Fruit fly (Drosophila melanogaster) whole organism, embryonic: ENCODE results near the gene CG43895.

Experiments used
- CG11696 ChIP-seq: fragments of 200-800 bp; sonication (Bioruptor generic); IDR thresholded peaks from 2 replicates; pipeline ENCODE4 v1.3.6; 2022; ENCODE audit warnings: missing biosample characterization, missing genetic modification characterization
- CG12769 ChIP-seq: fragments of 200-800 bp; sonication (Bioruptor generic); optimal IDR thresholded peaks from 2 replicates; lab custom pipeline; 2019; ENCODE audit warnings: missing biosample characterization, mild to moderate bottlenecking, missing genetic modification characterization, moderate library complexity
- CG12942 ChIP-seq: fragments of 200-800 bp; sonication (Bioruptor generic); optimal IDR thresholded peaks from 3 replicates; lab custom pipeline; 2016; ENCODE audit warnings: missing biosample characterization, missing genetic modification characterization
- CG13624 ChIP-seq: fragments of 200-800 bp; sonication (Bioruptor generic); optimal IDR thresholded peaks from 2 replicates; lab custom pipeline; 2016; ENCODE audit warnings: missing biosample characterization, missing genetic modification characterization
- CG16863 ChIP-seq: fragments of 200-800 bp; sonication (Bioruptor generic); optimal IDR thresholded peaks from 3 replicates; lab custom pipeline; 2016; ENCODE audit warnings: missing biosample characterization, missing genetic modification characterization
- CG17328 ChIP-seq: fragments of 200-800 bp; sonication (Bioruptor generic); IDR thresholded peaks from 2 replicates; pipeline ENCODE4 v1.3.6; 2022; ENCODE audit warnings: missing biosample characterization, missing genetic modification characterization
- CG17385 ChIP-seq: fragments of 200-800 bp; sonication (Bioruptor generic); optimal IDR thresholded peaks from 3 replicates; lab custom pipeline; 2018; ENCODE audit warnings: missing biosample characterization, mild to moderate bottlenecking, missing genetic modification characterization
- CG17829 ChIP-seq: fragments of 200-800 bp; optimal IDR thresholded peaks from 2 replicates; lab custom pipeline; 2019; ENCODE audit warnings: missing biosample characterization, mild to moderate bottlenecking, missing genetic modification characterization, moderate library complexity
- CG1832 ChIP-seq: fragments of 200-800 bp; sonication (Bioruptor generic); optimal IDR thresholded peaks from 2 replicates; lab custom pipeline; 2017; ENCODE audit warnings: missing biosample characterization, mild to moderate bottlenecking, missing genetic modification characterization, inconsistent platforms
- CG2199 ChIP-seq: fragments of 200-800 bp; sonication (Bioruptor generic); IDR thresholded peaks from 3 replicates; pipeline ENCODE4 v1.3.6; 2022; ENCODE audit warnings: missing biosample characterization, missing genetic modification characterization
- CG2712 ChIP-seq: fragments of 200-800 bp; optimal IDR thresholded peaks from 3 replicates; lab custom pipeline; 2019; ENCODE audit warnings: missing biosample characterization, mild to moderate bottlenecking, missing genetic modification characterization, moderate library complexity
- CG3163 ChIP-seq: fragments of 200-800 bp; sonication (Bioruptor generic); optimal IDR thresholded peaks from 3 replicates; lab custom pipeline; 2016; ENCODE audit warnings: missing biosample characterization, missing genetic modification characterization
- CG4404 ChIP-seq: fragments of 200-800 bp; sonication (Bioruptor generic); IDR thresholded peaks from 2 replicates; pipeline ENCODE4 v1.3.6; 2022; ENCODE audit warnings: missing biosample characterization, missing genetic modification characterization
- CG6654 ChIP-seq: fragments of 200-800 bp; sonication (Bioruptor generic); optimal IDR thresholded peaks from 2 replicates; lab custom pipeline; 2017; ENCODE audit warnings: missing biosample characterization, mild to moderate bottlenecking, missing genetic modification characterization
- CHES-1-like ChIP-seq: fragments of 200-800 bp; sonication (Bioruptor generic); optimal IDR thresholded peaks from 2 replicates; lab custom pipeline; 2016; ENCODE audit warnings: missing biosample characterization, missing genetic modification characterization
- Camta ChIP-seq: fragments of 200-800 bp; sonication (Bioruptor generic); optimal IDR thresholded peaks from 2 replicates; lab custom pipeline; 2016; ENCODE audit warnings: missing biosample characterization, missing genetic modification characterization
- CrebB ChIP-seq: fragments of 200-800 bp; sonication (Bioruptor generic); optimal IDR thresholded peaks from 3 replicates; lab custom pipeline; 2018; ENCODE audit warnings: missing biosample characterization, mild to moderate bottlenecking, missing genetic modification characterization
- Dref ChIP-seq: fragments of 200-800 bp; sonication (Bioruptor generic); IDR thresholded peaks from 2 replicates; pipeline ENCODE4 v1.3.6; 2022; ENCODE audit warnings: missing biosample characterization, missing genetic modification characterization
- Drgx ChIP-seq: fragments of 200-800 bp; sonication (Bioruptor generic); IDR thresholded peaks from 2 replicates; pipeline ENCODE4 v1.3.6; 2022; ENCODE audit warnings: missing biosample characterization, missing genetic modification characterization
- Gsc ChIP-seq: fragments of 200-800 bp; sonication (Bioruptor generic); IDR thresholded peaks from 2 replicates; pipeline ENCODE4 v1.3.6; 2022; ENCODE audit warnings: missing biosample characterization, missing genetic modification characterization
- HHEX ChIP-seq: fragments of 200-800 bp; sonication (Bioruptor generic); optimal IDR thresholded peaks from 3 replicates; lab custom pipeline; 2017; ENCODE audit warnings: missing biosample characterization, mild to moderate bottlenecking, missing genetic modification characterization, missing genetic modification reagents
- Hey ChIP-seq: fragments of 200-800 bp; sonication (Bioruptor generic); optimal IDR thresholded peaks from 3 replicates; lab custom pipeline; 2018; ENCODE audit warnings: missing biosample characterization, mild to moderate bottlenecking, missing genetic modification characterization
- HmgZ ChIP-seq: fragments of 200-800 bp; sonication (Bioruptor generic); optimal IDR thresholded peaks from 2 replicates; lab custom pipeline; 2018; ENCODE audit warnings: missing biosample characterization, mild to moderate bottlenecking, missing genetic modification characterization
- Hmr ChIP-seq: fragments of 200-800 bp; sonication (Bioruptor generic); optimal IDR thresholded peaks from 3 replicates; lab custom pipeline; 2017; ENCODE audit warnings: mild to moderate bottlenecking, missing biosample characterization, missing genetic modification reagents, missing genetic modification characterization
- Hr3 ChIP-seq: fragments of 200-800 bp; sonication (Bioruptor generic); optimal IDR thresholded peaks from 3 replicates; lab custom pipeline; 2016; ENCODE audit warnings: missing biosample characterization, missing genetic modification characterization
- Lpt ChIP-seq: fragments of >200 bp; optimal IDR thresholded peaks from 2 replicates; lab custom pipeline; 2018; ENCODE audit warnings: missing biosample characterization, missing genetic modification characterization
- Mrtf ChIP-seq: fragments of 200-800 bp; sonication (Bioruptor generic); IDR thresholded peaks from 3 replicates; pipeline ENCODE4 v1.3.6; 2022; ENCODE audit warnings: missing biosample characterization, missing genetic modification characterization
- Neu2 ChIP-seq: fragments of 200-800 bp; sonication (Bioruptor generic); optimal IDR thresholded peaks from 3 replicates; lab custom pipeline; 2016; ENCODE audit warnings: missing biosample characterization, missing genetic modification characterization, borderline replicate concordance
- Oli ChIP-seq: fragments of 200-800 bp; sonication (Bioruptor generic); optimal IDR thresholded peaks from 2 replicates; lab custom pipeline; 2018; ENCODE audit warnings: missing biosample characterization, mild to moderate bottlenecking, missing genetic modification characterization, moderate library complexity
- Ptx1 ChIP-seq: fragments of 200-800 bp; sonication (Bioruptor generic); IDR thresholded peaks from 2 replicates; pipeline ENCODE4 v1.3.6; 2022; ENCODE audit warnings: missing biosample characterization, missing genetic modification characterization
- Side ChIP-seq: fragments of 200-800 bp; sonication (Bioruptor generic); optimal IDR thresholded peaks from 2 replicates; lab custom pipeline; 2016; ENCODE audit warnings: missing biosample characterization, missing genetic modification characterization
- fd102C ChIP-seq: fragments of 200-800 bp; sonication (Bioruptor generic); optimal IDR thresholded peaks from 2 replicates; lab custom pipeline; 2018; ENCODE audit warnings: missing biosample characterization, mild to moderate bottlenecking, missing genetic modification characterization, moderate library complexity
- fu2 ChIP-seq: fragments of 200-800 bp; sonication (Bioruptor generic); optimal IDR thresholded peaks from 2 replicates; lab custom pipeline; 2016; ENCODE audit warnings: missing biosample characterization, missing genetic modification characterization
- gcm2 ChIP-seq: fragments of 200-800 bp; sonication (Bioruptor generic); optimal IDR thresholded peaks from 2 replicates; lab custom pipeline; 2016; ENCODE audit warnings: missing biosample characterization, missing genetic modification characterization
- gfzf ChIP-seq: fragments of 200-800 bp; sonication (Bioruptor generic); optimal IDR thresholded peaks from 2 replicates; lab custom pipeline; 2016; ENCODE audit warnings: missing biosample characterization, mild to moderate bottlenecking, missing genetic modification characterization, moderate library complexity
- her ChIP-seq: fragments of 200-800 bp; sonication (Bioruptor generic); optimal IDR thresholded peaks from 2 replicates; lab custom pipeline; 2016; ENCODE audit warnings: missing biosample characterization, missing genetic modification characterization
- jing ChIP-seq: fragments of 200-800 bp; sonication (Bioruptor generic); optimal IDR thresholded peaks from 2 replicates; lab custom pipeline; 2018; ENCODE audit warnings: missing biosample characterization, mild to moderate bottlenecking, missing genetic modification characterization
- lilli ChIP-seq: fragments of 200-800 bp; sonication (Bioruptor generic); optimal IDR thresholded peaks from 3 replicates; lab custom pipeline; 2016; ENCODE audit warnings: missing biosample characterization, missing genetic modification characterization
- lmd ChIP-seq: fragments of 200-800 bp; sonication (Bioruptor generic); IDR thresholded peaks from 2 replicates; pipeline ENCODE4 v1.3.6; 2022; ENCODE audit warnings: missing biosample characterization, missing genetic modification characterization
- maf-S ChIP-seq: fragments of 200-800 bp; sonication (Bioruptor generic); optimal IDR thresholded peaks from 2 replicates; lab custom pipeline; 2016; ENCODE audit warnings: missing biosample characterization, missing genetic modification characterization
- mam ChIP-seq: fragments of 200-800 bp; sonication (Bioruptor generic); optimal IDR thresholded peaks from 3 replicates; lab custom pipeline; 2016; ENCODE audit warnings: missing biosample characterization, missing genetic modification characterization
- nau ChIP-seq: fragments of 200-800 bp; sonication (Bioruptor generic); optimal IDR thresholded peaks from 3 replicates; lab custom pipeline; 2017; ENCODE audit warnings: missing biosample characterization, mild to moderate bottlenecking, missing genetic modification characterization, missing genetic modification reagents
- pan ChIP-seq, 4 experiments: fragments of >200 bp in 3 of 4; fragments of 200-800 bp in 1 of 4; sonication (Bioruptor generic) in 1 of 4; optimal IDR thresholded peaks in 3 of 4; IDR thresholded peaks in 1 of 4; 2 replicates each; pipeline versions ENCODE4 v1.3.6 to Lab custom; 2017 to 2022; ENCODE audit warnings: missing biosample characterization in 2 of 4, missing genetic modification characterization in 2 of 4, mixed read lengths in 1 of 4
- prd ChIP-seq, 3 experiments: fragments of >200 bp in 2 of 3; fragments of 200-800 bp in 1 of 3; sonication (Bioruptor generic) in 1 of 3; optimal IDR thresholded peaks in 2 of 3; IDR thresholded peaks in 1 of 3; 2 replicates in 2 of 3; 3 replicates in 1 of 3; pipeline versions ENCODE4 v1.3.6 to Lab custom; 2017 to 2022; ENCODE audit warnings: missing biosample characterization in 1 of 3, missing genetic modification characterization in 1 of 3
- ranshi ChIP-seq: fragments of 200-800 bp; sonication (Bioruptor generic); IDR thresholded peaks from 2 replicates; pipeline ENCODE4 v1.3.6; 2022; ENCODE audit warnings: missing biosample characterization, missing genetic modification characterization
- run ChIP-seq: fragments of 200-800 bp; sonication (Bioruptor generic); optimal IDR thresholded peaks from 3 replicates; lab custom pipeline; 2018; ENCODE audit warnings: missing biosample characterization, mild to moderate bottlenecking, missing genetic modification characterization
- sr ChIP-seq: fragments of 200-800 bp; sonication (Bioruptor generic); IDR thresholded peaks from 3 replicates; pipeline ENCODE4 v1.3.6; 2022; ENCODE audit warnings: missing biosample characterization, missing genetic modification characterization
- stc ChIP-seq: fragments of 200-800 bp; sonication (Bioruptor generic); IDR thresholded peaks from 2 replicates; pipeline ENCODE4 v1.3.6; 2022; ENCODE audit warnings: missing biosample characterization, missing genetic modification characterization
- tin ChIP-seq: fragments of 200-800 bp; sonication (Bioruptor generic); optimal IDR thresholded peaks from 3 replicates; lab custom pipeline; 2016; ENCODE audit warnings: missing biosample characterization, missing genetic modification characterization
- twi ChIP-seq: fragments of 200-800 bp; optimal IDR thresholded peaks from 2 replicates; lab custom pipeline; 2019; ENCODE audit warnings: missing biosample characterization, mild to moderate bottlenecking, missing genetic modification characterization, moderate library complexity

CG43895 gene

DNA sequence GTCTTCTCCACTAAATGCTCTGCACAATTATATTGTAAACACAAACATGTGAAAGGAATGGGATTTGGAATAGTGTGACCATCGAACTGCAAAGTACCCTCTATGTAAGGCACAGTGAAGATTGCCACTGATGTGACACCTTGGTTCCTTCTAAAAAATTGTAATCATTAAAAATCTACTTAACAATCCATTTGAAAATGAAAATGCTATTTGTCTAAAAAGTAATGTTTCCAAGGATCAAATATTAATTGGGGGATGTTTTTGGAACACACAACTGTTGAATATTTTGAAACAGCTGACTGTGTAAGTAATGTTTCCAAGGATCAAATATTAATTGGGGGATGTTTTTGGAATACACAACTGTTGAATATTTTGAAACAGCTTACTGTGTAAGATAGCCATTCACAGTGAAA lies 14.7 kb upstream of the CG43895 start, which contains the start of gene CG32448 (continued):
- peak; percentile 69 for TF ChIP-seq fu2 (GFP tag; lab: Kevin White, UChicago)
- peak; percentile 29 for TF ChIP-seq HmgZ (tag; lab: Kevin White, UChicago)
- peak; percentile 14 for TF ChIP-seq CG3163
- TF ChIP-seq Hr3 = peak; percentile 35
- TF ChIP-seq Ptx1 (GFP tag; lab: Robert Waterston, UW) = peak; percentile 79
- TF ChIP-seq CG12769 (tag; lab: Kevin White, UChicago) = peak; percentile 67
- no peak for TF ChIP-seq pan (optimal IDR thresholded peaks at IDR 0.05; lab: Kevin White, UChicago)
- TF ChIP-seq pan (GFP tag; optimal IDR thresholded peaks at IDR 0.05 in 1 of 2, IDR thresholded peaks at IDR 0.05 in 1 of 2) = peak in 1 of 2 experiments; percentile 83
- no peak for TF ChIP-seq CG1832 (GFP tag; lab: Kevin White, UChicago)
- peak; percentile 47 for TF ChIP-seq Side
- peak; percentile 38 for TF ChIP-seq CG16863 (GFP tag; lab: Kevin White, UChicago)
- TF ChIP-seq Hey (tag; lab: Kevin White, UChicago) = no peak
- peak; percentile 65; the same call in 1 of the 2 replicates for TF ChIP-seq stc
- no peak for TF ChIP-seq CrebB (tag; lab: Kevin White, UChicago)
- TF ChIP-seq ranshi (GFP tag; lab: Robert Waterston, UW) = peak; percentile 71
- no peak for TF ChIP-seq Camta (GFP tag; lab: Kevin White, UChicago)
- peak; percentile 77 for TF ChIP-seq CG13624
- TF ChIP-seq Mrtf (GFP tag; lab: Robert Waterston, UW) = peak; percentile 63; the same call in 2 of the 3 replicates
- TF ChIP-seq lmd (GFP tag; lab: Robert Waterston, UW) = peak; percentile 81
- peak; percentile 53 for TF ChIP-seq CG4404 (GFP tag; lab: Robert Waterston, UW)
- peak; percentile 64 for TF ChIP-seq CHES-1-like (GFP tag; lab: Kevin White, UChicago)
- no peak for TF ChIP-seq run (tag; lab: Kevin White, UChicago)
- TF ChIP-seq lilli (GFP tag; lab: Kevin White, UChicago) = peak; percentile 77
- 0 out of 3 replicates have a peak, but pooled peaks have one; percentile 23 for TF ChIP-seq sr (GFP tag; lab: Robert Waterston, UW)
- peak; percentile 29 for TF ChIP-seq twi
- TF ChIP-seq Neu2 = no peak
- peak; percentile 30 for TF ChIP-seq HHEX (GFP tag; lab: Kevin White, UChicago)
- TF ChIP-seq CG2712 = peak; percentile 75
- peak; percentile 78; the same call in 1 of the 3 replicates for TF ChIP-seq CG2199 (GFP tag; lab: Robert Waterston, UW)
- no peak for TF ChIP-seq nau (GFP tag; lab: Kevin White, UChicago)
- TF ChIP-seq tin = peak; percentile 64
- peak; percentile 44 for TF ChIP-seq CG17385
- TF ChIP-seq Gsc = no peak
- peak; percentile 34 for TF ChIP-seq Oli (tag; lab: Kevin White, UChicago)
- TF ChIP-seq Lpt = no peak
- peak; percentile 50 for TF ChIP-seq Hmr
- peak; percentile 32 for TF ChIP-seq maf-S (GFP tag; lab: Kevin White, UChicago)
- TF ChIP-seq gfzf = peak; percentile 65
- no peak for TF ChIP-seq prd (optimal IDR thresholded peaks at IDR 0.05; lab: Kevin White, UChicago)
- peak; percentile 87 for TF ChIP-seq prd (GFP tag; IDR thresholded peaks at IDR 0.05; lab: Robert Waterston, UW)
- no peak for TF ChIP-seq CG6654
- no peak for TF ChIP-seq Dref (GFP tag; lab: Robert Waterston, UW)
- no peak for TF ChIP-seq gcm2 (GFP tag; lab: Kevin White, UChicago)
- TF ChIP-seq Drgx (GFP tag; lab: Robert Waterston, UW) = peak; percentile 44; the same call in 1 of the 2 replicates
- peak; percentile 66 for TF ChIP-seq CG17328 (GFP tag; lab: Robert Waterston, UW)
- peak; percentile 43 for TF ChIP-seq her (GFP tag; lab: Kevin White, UChicago)
- peak; percentile 64 for TF ChIP-seq mam (GFP tag; lab: Kevin White, UChicago)
- peak; percentile 50; the same call in 1 of the 2 replicates for TF ChIP-seq CG11696
- TF ChIP-seq fd102C (GFP tag; lab: Kevin White, UChicago) = no peak
- peak; percentile 50 for TF ChIP-seq CG12942
- TF ChIP-seq CG17829 (tag; lab: Kevin White, UChicago) = peak; percentile 44
- no peak for TF ChIP-seq jing
